Worm (Caenorhabditis elegans): Measurements from ENCODE around the gene mfn-1.

Gene mfn-1

ce11 chrII:11452498-11453005, 19.3 kb downstream of the mfn-1 start, which contains the start of gene rsp-2:
rsp-2 (minus strand) TSS chrII:11452955.
- no peak for TF ChIP-seq C08G9.2 (tag; optimal IDR thresholded peaks at IDR 0.05)
- TF ChIP-seq madf-2 (tag; optimal IDR thresholded peaks at IDR 0.05) = no peak
- no peak for TF ChIP-seq lin-11 (tag; optimal IDR thresholded peaks at IDR 0.05)
- no peak for TF ChIP-seq ceh-24 (tag; optimal IDR thresholded peaks at IDR 0.05)
- TF ChIP-seq sox-4 (tag; optimal IDR thresholded peaks at IDR 0.05) = no peak
- TF ChIP-seq sdc-2 (tag; optimal IDR thresholded peaks at IDR 0.05) = no peak
- no peak for TF ChIP-seq gmeb-2 (tag; optimal IDR thresholded peaks at IDR 0.05)
- no peak for TF ChIP-seq pag-3 (tag; optimal IDR thresholded peaks at IDR 0.05; ENCODE audit: borderline replicate concordance)
- TF ChIP-seq ttx-3 (tag; optimal IDR thresholded peaks at IDR 0.05) = no peak
- TF ChIP-seq unc-3 (GFP tag; conservative IDR thresholded peaks at IDR 0.05) = no peak
- no peak for TF ChIP-seq unc-3 (tag; optimal IDR thresholded peaks at IDR 0.05)

ce11 chrII:11451738-11452137, 20.1 kb downstream of the mfn-1 start:
- TF ChIP-seq C38D4.7 (GFP tag; optimal IDR thresholded peaks at IDR 0.05) (no peak), ceh-18 (tag; optimal IDR thresholded peaks at IDR 0.05) (no peak), C08G9.2 (tag; optimal IDR thresholded peaks at IDR 0.05) (no peak), ztf-16 (tag; optimal IDR thresholded peaks at IDR 0.05) (no peak), zip-5 (tag; optimal IDR thresholded peaks at IDR 0.05) (no peak), sox-2 (GFP tag; IDR thresholded peaks at IDR 0.05) (no peak), ceh-22 (tag; optimal IDR thresholded peaks at IDR 0.05) (no peak), ahr-1 (tag; optimal IDR thresholded peaks at IDR 0.05) (no peak), hlh-13 (GFP tag; optimal IDR thresholded peaks at IDR 0.05) (no peak), sdc-2 (tag; optimal IDR thresholded peaks at IDR 0.05) (no peak)

- TF ChIP-seq sox-2 (GFP tag; IDR thresholded peaks at IDR 0.05) = no peak
- TF ChIP-seq pax-1 (tag; optimal IDR thresholded peaks at IDR 0.05) = no peak
- TF ChIP-seq elt-4 (tag; optimal IDR thresholded peaks at IDR 0.05) = no peak
- no peak for TF ChIP-seq ceh-14 (tag; optimal IDR thresholded peaks at IDR 0.05)
- no peak for TF ChIP-seq ets-4 (tag; optimal IDR thresholded peaks at IDR 0.05)
- TF ChIP-seq T23F11.4 (GFP tag; optimal IDR thresholded peaks at IDR 0.05) = no peak
- TF ChIP-seq fax-1 (tag; optimal IDR thresholded peaks at IDR 0.05) = no peak
- TF ChIP-seq syd-9 (tag; optimal IDR thresholded peaks at IDR 0.05) = no peak
- no peak for TF ChIP-seq ttx-3 (tag; optimal IDR thresholded peaks at IDR 0.05)
- no peak for TF ChIP-seq ceh-22 (tag; optimal IDR thresholded peaks at IDR 0.05)
- no peak for TF ChIP-seq ceh-9 (tag; optimal IDR thresholded peaks at IDR 0.05)
- no peak for TF ChIP-seq nhr-11 (tag; optimal IDR thresholded peaks at IDR 0.05)
- no peak for TF ChIP-seq ceh-24 (tag; optimal IDR thresholded peaks at IDR 0.05)
Observed at ce11 chrII:11450882-11451281, 20.9 kb downstream of the mfn-1 start.

ce11 chrII:11448753-11449152, 23.1 kb downstream of the mfn-1 start, which contains the start of gene W02B12.1:
W02B12.1 (plus strand) TSS chrII:11449021.
- TF ChIP-seq elt-2 (tag; optimal IDR thresholded peaks at IDR 0.05) = peak; percentile 40
- no peak for TF ChIP-seq pha-4 (tag; optimal IDR thresholded peaks at IDR 0.05)

- TF ChIP-seq ceh-6 (GFP tag; optimal IDR thresholded peaks at IDR 0.05) (no peak), C38D4.7 (GFP tag; optimal IDR thresholded peaks at IDR 0.05) (no peak), hlh-6 (tag; optimal IDR thresholded peaks at IDR 0.05) (no peak), C08G9.2 (tag; optimal IDR thresholded peaks at IDR 0.05) (no peak), fax-1 (tag; optimal IDR thresholded peaks at IDR 0.05) (no peak), gmeb-2 (tag; optimal IDR thresholded peaks at IDR 0.05) (no peak), che-1 (tag; optimal IDR thresholded peaks at IDR 0.05) (no peak), lin-11 (tag; optimal IDR thresholded peaks at IDR 0.05) (no peak), T23F11.4 (GFP tag; optimal IDR thresholded peaks at IDR 0.05) (no peak), ztf-16 (tag; optimal IDR thresholded peaks at IDR 0.05) (no peak), pax-1 (tag; optimal IDR thresholded peaks at IDR 0.05) (no peak), sox-4 (tag; optimal IDR thresholded peaks at IDR 0.05) (no peak), ceh-24 (tag; optimal IDR thresholded peaks at IDR 0.05) (no peak), ahr-1 (tag; optimal IDR thresholded peaks at IDR 0.05) (no peak)
Observed at ce11 chrII:11444973-11445372, 26.8 kb downstream of the mfn-1 start, which contains the start of gene W02B12.13. W02B12.13 (plus strand) TSS chrII:11445273.

All from whole organism, late embryonic.